Worm (Caenorhabditis elegans): ENCODE measurements around the gene nos-3.

- TF ChIP-seq nhr-43 (tag; optimal IDR thresholded peaks at IDR 0.05; ENCODE audit: poor library complexity, severe bottlenecking) (no peak), tbx-2 (tag; optimal IDR thresholded peaks at IDR 0.05) (no peak), fkh-10 (GFP tag; optimal IDR thresholded peaks at IDR 0.05) (no peak), elt-2 (tag; optimal IDR thresholded peaks at IDR 0.05) (no peak)
These were observed 3.3 kb upstream of the nos-3 start, which contains the start of gene pno-1 for ce11 chrII:9742784-9743183.
